Worm (Caenorhabditis elegans): Measurements from ENCODE around the gene anp-1.

Gene anp-1

DNA sequence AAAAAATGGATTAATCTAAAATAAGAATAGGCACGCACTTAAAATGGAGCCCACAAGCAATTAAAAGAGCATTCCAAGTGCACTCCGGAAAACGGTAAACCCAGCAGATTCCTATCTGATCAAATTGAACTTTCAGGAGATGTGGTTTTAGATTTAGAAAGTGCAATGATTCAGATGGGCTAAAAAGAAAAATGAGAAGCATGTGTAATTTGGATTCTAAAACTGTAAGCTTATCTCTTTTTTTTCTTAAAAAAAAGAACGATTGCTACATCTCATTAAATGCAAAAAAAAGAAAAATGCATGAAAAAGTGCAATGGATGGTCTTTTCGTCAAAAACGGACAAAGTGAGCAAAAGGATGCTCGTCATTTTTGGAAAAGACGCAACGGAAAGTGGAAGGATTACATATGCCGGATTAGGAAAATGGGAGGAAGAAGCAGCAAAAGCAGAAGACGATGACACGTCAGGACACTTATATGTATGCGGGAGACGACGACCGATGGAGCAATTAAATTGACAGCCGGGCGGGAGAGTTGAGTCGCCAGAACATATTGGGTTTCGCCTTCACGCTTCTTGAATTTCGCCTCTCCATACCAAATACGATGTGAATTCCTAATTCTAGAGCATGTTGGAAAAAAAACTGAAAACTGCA is 39.5 kb downstream of the anp-1 start:
- TF ChIP-seq unc-62 (GFP tag; optimal IDR thresholded peaks at IDR 0.05) = no peak

DNA sequence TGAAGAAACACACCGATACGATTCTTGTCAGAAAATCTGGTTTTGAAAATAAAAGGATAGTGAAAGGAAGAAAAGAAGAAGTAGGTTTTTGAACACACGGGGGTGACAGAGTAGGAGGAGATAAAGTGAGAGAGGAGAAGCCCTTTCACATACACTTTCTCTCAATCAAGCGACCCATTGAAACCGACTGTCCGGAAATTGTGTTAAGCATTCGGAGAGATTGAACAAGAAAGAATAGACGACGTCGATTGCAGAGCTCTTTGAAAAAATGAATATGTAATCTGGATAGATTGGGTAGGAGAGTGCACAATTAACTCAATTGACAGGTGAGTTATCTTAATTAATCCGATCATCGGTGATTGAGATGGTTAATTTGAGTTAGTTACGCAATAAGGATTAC is 42.1 kb downstream of the anp-1 start:
- TF ChIP-seq unc-62 (GFP tag; optimal IDR thresholded peaks at IDR 0.05) = no peak

DNA sequence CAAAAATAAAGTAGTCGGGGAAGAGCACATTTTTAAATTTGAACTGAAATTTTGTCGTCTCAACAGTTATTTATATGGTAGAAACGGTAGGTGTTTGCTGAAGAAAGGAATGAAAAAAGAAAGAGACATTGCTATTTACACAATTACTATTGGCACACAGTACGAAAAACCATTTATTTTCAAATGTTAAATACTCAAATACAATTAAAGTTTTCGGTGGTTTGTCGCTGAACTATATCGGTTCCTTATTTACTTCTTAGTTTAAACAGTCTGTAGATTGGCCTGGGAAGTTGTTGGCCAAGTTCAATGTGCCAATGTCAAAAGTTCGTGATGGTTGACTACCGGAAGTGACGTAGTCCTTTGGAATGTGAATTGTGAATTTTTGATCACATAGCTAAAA is 44.8 kb downstream of the anp-1 start, which contains the start of gene ttr-27:
TSS of gene ttr-27 (minus strand) at position 45 of the 400 bp plus-strand sequence.
- TF ChIP-seq unc-62 (GFP tag; optimal IDR thresholded peaks at IDR 0.05) = no peak

- TF ChIP-seq unc-62 (GFP tag; optimal IDR thresholded peaks at IDR 0.05) = no peak
These were observed 45.8 kb downstream of the anp-1 start, which contains the start of gene ttr-28 for ce11 chrV:12905074-12905473. Gene ttr-28, minus strand, starts transcription at chrV:12905174.

DNA sequence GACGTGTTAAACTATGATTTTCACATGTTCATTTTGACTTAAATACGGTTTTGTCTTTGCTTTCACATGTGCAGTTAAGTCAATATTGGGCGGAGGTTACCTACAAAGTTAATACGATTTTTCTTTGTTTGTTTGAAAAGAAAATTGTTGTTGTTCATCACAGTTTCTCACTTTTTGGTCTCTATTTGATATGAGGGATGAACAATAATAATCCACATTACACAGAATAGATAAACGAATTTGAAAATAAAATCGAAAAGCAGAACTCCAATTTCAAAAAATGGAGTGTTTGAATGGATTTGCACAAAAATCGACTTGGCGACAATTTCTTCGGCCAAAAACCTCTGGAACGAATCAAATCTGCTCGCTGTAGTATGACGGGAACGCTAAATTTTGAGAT is 47.5 kb downstream of the anp-1 start, which contains the start of gene ttr-29:
TSS of gene ttr-29 (minus strand) at position 101 of the 400 bp plus-strand sequence.
- no peak for TF ChIP-seq unc-62 (GFP tag; optimal IDR thresholded peaks at IDR 0.05)

- no peak for TF ChIP-seq unc-62 (GFP tag; optimal IDR thresholded peaks at IDR 0.05)
These were observed 48.2 kb downstream of the anp-1 start for ce11 chrV:12907436-12907835.

ce11 chrV:12908614-12909013 is 49.4 kb downstream of the anp-1 start:
- TF ChIP-seq unc-62 (GFP tag; optimal IDR thresholded peaks at IDR 0.05) = no peak

- TF ChIP-seq unc-62 (GFP tag; optimal IDR thresholded peaks at IDR 0.05) = no peak
These were observed 50.4 kb downstream of the anp-1 start, which contains the start of gene nid-1 for ce11 chrV:12909544-12910157. Gene nid-1, plus strand, starts transcription at chrV:12910107.

Data from whole organism, dauer.